Fruit fly (Drosophila melanogaster): ENCODE data around the gene CG2217.

dm6 chr3R:30390304-30390703 lies 32.5 kb downstream of the CG2217 start:
- TF ChIP-seq br (GFP tag; optimal IDR thresholded peaks at IDR 0.05) (no peak), dmrt93B (GFP tag; optimal IDR thresholded peaks at IDR 0.05) (no peak), Abd-B (GFP tag; optimal IDR thresholded peaks at IDR 0.05) (no peak), tai (GFP tag; optimal IDR thresholded peaks at IDR 0.05) (no peak), ey (GFP tag; optimal IDR thresholded peaks at IDR 0.05) (no peak), psq (GFP tag; optimal IDR thresholded peaks at IDR 0.05) (no peak), CG32264 (GFP tag; optimal IDR thresholded peaks at IDR 0.05) (no peak), lola (GFP tag; optimal IDR thresholded peaks at IDR 0.05) (no peak)

Data from whole organism, wandering third instar larva.